Worm (Caenorhabditis elegans) whole organism, mixed stage, embryonic: ENCODE measurements around the gene pqn-41.

Source experiments
- M03D4.4 ChIP-seq: sonication (generic microtip); optimal IDR thresholded peaks from 2 replicates; lab custom pipeline; 2017; ENCODE audit warnings: mild to moderate bottlenecking, missing genetic modification characterization, missing compliant biosample characterization
- bed-3 ChIP-seq: fragments of 200-800 bp; sonication (Bioruptor generic); optimal IDR thresholded peaks from 3 replicates; lab custom pipeline; 2018; ENCODE audit warnings: mild to moderate bottlenecking, missing genetic modification characterization, moderate library complexity, missing compliant biosample characterization
- blmp-1 ChIP-seq: fragments of 150-350 bp; optimal IDR thresholded peaks from 2 replicates; lab custom pipeline; 2014; ENCODE audit warnings: missing biosample characterization, missing genetic modification characterization
- ceh-39 ChIP-seq: fragments of 150-350 bp; optimal IDR thresholded peaks from 2 replicates; lab custom pipeline; 2014; ENCODE audit warnings: missing biosample characterization, missing genetic modification characterization
- ceh-43 ChIP-seq: fragments of 200-800 bp; sonication (Bioruptor generic); optimal IDR thresholded peaks from 2 replicates; lab custom pipeline; 2018; ENCODE audit warnings: mild to moderate bottlenecking, missing genetic modification characterization, moderate library complexity, missing compliant biosample characterization
- ceh-83 ChIP-seq: fragments of 200-800 bp; sonication (Bioruptor generic); optimal IDR thresholded peaks from 2 replicates; lab custom pipeline; 2018; ENCODE audit warnings: mild to moderate bottlenecking, missing genetic modification characterization, missing compliant biosample characterization
- ces-1 ChIP-seq: fragments of 150-350 bp; optimal IDR thresholded peaks from 2 replicates; lab custom pipeline; 2014; ENCODE audit warnings: missing biosample characterization, missing genetic modification reagents, missing genetic modification characterization
- cnd-1 ChIP-seq: fragments of 200-800 bp; sonication (Bioruptor generic); optimal IDR thresholded peaks from 2 replicates; lab custom pipeline; 2018; ENCODE audit warnings: mild to moderate bottlenecking, missing genetic modification characterization, missing compliant biosample characterization
- drap-1 ChIP-seq: fragments of 200-800 bp; sonication (Bioruptor generic); optimal IDR thresholded peaks from 3 replicates; lab custom pipeline; 2018; ENCODE audit warnings: mild to moderate bottlenecking, missing genetic modification characterization, missing compliant biosample characterization
- elt-1 ChIP-seq: sonication (generic microtip); optimal IDR thresholded peaks from 2 replicates; lab custom pipeline; 2017; ENCODE audit warnings: missing genetic modification characterization, mild to moderate bottlenecking, missing compliant biosample characterization, antibody characterized with exemption, moderate library complexity, borderline replicate concordance; ENCODE audit not compliant: insufficient read depth
- elt-3 ChIP-seq: fragments of 150-350 bp; optimal IDR thresholded peaks from 2 replicates; lab custom pipeline; 2014; ENCODE audit warnings: missing biosample characterization, missing genetic modification characterization
- flh-1 ChIP-seq: fragments of 200-800 bp; sonication (Bioruptor generic); optimal IDR thresholded peaks from 2 replicates; lab custom pipeline; 2018; ENCODE audit warnings: mild to moderate bottlenecking, missing genetic modification characterization, moderate library complexity, missing compliant biosample characterization
- ham-2 ChIP-seq: fragments of 200-800 bp; sonication (Bioruptor generic); optimal IDR thresholded peaks from 2 replicates; lab custom pipeline; 2018; ENCODE audit warnings: mild to moderate bottlenecking, missing genetic modification characterization, missing compliant biosample characterization
- hlh-1 ChIP-seq: fragments of 150-350 bp; optimal IDR thresholded peaks from 2 replicates; lab custom pipeline; 2014; ENCODE audit warnings: missing biosample characterization, missing genetic modification reagents, missing genetic modification characterization
- lin-13 ChIP-seq: fragments of 150-350 bp; optimal IDR thresholded peaks from 2 replicates; lab custom pipeline; 2014; ENCODE audit warnings: missing biosample characterization, missing genetic modification characterization
- lin-32 ChIP-seq: fragments of 200-800 bp; sonication (Bioruptor generic); optimal IDR thresholded peaks from 2 replicates; lab custom pipeline; 2018; ENCODE audit warnings: mild to moderate bottlenecking, missing genetic modification characterization, missing compliant biosample characterization
- lsy-2 ChIP-seq: fragments of 150-350 bp; optimal IDR thresholded peaks from 2 replicates; lab custom pipeline; 2014; ENCODE audit warnings: missing biosample characterization, missing genetic modification characterization
- mab-5 ChIP-seq: fragments of 150-350 bp; optimal IDR thresholded peaks from 2 replicates; lab custom pipeline; 2014; ENCODE audit warnings: missing biosample characterization, missing genetic modification characterization
- mep-1 ChIP-seq: fragments of 150-350 bp; optimal IDR thresholded peaks from 2 replicates; lab custom pipeline; 2017; ENCODE audit warnings: missing biosample characterization, missing genetic modification reagents, missing genetic modification characterization, inconsistent platforms
- nhr-12 ChIP-seq: fragments of 150-350 bp; optimal IDR thresholded peaks from 2 replicates; lab custom pipeline; 2014; ENCODE audit warnings: missing biosample characterization, missing genetic modification characterization
- nhr-2 ChIP-seq: fragments of 150-350 bp; optimal IDR thresholded peaks from 2 replicates; lab custom pipeline; 2014; ENCODE audit warnings: missing biosample characterization, missing genetic modification characterization
- nhr-237 ChIP-seq: fragments of 150-350 bp; optimal IDR thresholded peaks from 2 replicates; lab custom pipeline; 2014; ENCODE audit warnings: missing biosample characterization, missing genetic modification characterization
- nhr-28 ChIP-seq: fragments of 150-350 bp; optimal IDR thresholded peaks from 2 replicates; lab custom pipeline; 2014; ENCODE audit warnings: missing biosample characterization, missing genetic modification characterization
- nhr-76 ChIP-seq: sonication (generic microtip); optimal IDR thresholded peaks from 2 replicates; lab custom pipeline; 2017; ENCODE audit warnings: missing biosample characterization, missing genetic modification characterization
- pha-4 ChIP-seq: fragments of 150-350 bp; optimal IDR thresholded peaks from 2 replicates; lab custom pipeline; 2018; ENCODE audit warnings: missing biosample characterization, missing genetic modification reagents, missing genetic modification characterization
- sem-2 ChIP-seq: fragments of 200-800 bp; sonication (Bioruptor generic); optimal IDR thresholded peaks from 2 replicates; lab custom pipeline; 2018; ENCODE audit warnings: mild to moderate bottlenecking, missing genetic modification characterization, missing compliant biosample characterization
- sptf-1 ChIP-seq: sonication (generic microtip); optimal IDR thresholded peaks from 2 replicates; lab custom pipeline; 2017; ENCODE audit warnings: mild to moderate bottlenecking, missing genetic modification characterization, moderate library complexity, missing compliant biosample characterization
- unc-120 ChIP-seq: sonication (generic microtip); optimal IDR thresholded peaks from 2 replicates; lab custom pipeline; 2017; ENCODE audit warnings: missing genetic modification characterization, missing compliant biosample characterization; ENCODE audit not compliant: poor library complexity, severe bottlenecking
- unc-39 ChIP-seq: fragments of 150-350 bp; optimal IDR thresholded peaks from 2 replicates; lab custom pipeline; 2014; ENCODE audit warnings: missing biosample characterization, missing genetic modification characterization
- unc-62 ChIP-seq: fragments of 150-350 bp; optimal IDR thresholded peaks from 2 replicates; lab custom pipeline; 2014; ENCODE audit warnings: missing biosample characterization, missing genetic modification reagents, missing genetic modification characterization
- zip-8 ChIP-seq: fragments of 150-350 bp; optimal IDR thresholded peaks from 2 replicates; lab custom pipeline; 2014; ENCODE audit warnings: missing biosample characterization, missing genetic modification characterization
- ztf-11 ChIP-seq: fragments of 150-350 bp; optimal IDR thresholded peaks from 2 replicates; lab custom pipeline; 2014; ENCODE audit warnings: missing biosample characterization, missing genetic modification characterization

pqn-41 gene

ce11 chrIII:1937879-1938438 lies 32.2 kb downstream of the pqn-41 start:
- TF ChIP-seq cnd-1 (no peak), zip-8 (tag; lab: Kevin White, UChicago) (no peak), lsy-2 (tag; lab: Kevin White, UChicago) (peak; percentile 69), lin-13 (tag; lab: Kevin White, UChicago) (peak; percentile 35), sptf-1 (tag; lab: Kevin White, UChicago) (no peak)

- TF ChIP-seq unc-62 (GFP tag; lab: Kevin White, UChicago) (no peak), nhr-237 (tag; lab: Kevin White, UChicago) (no peak), lsy-2 (tag; lab: Kevin White, UChicago) (peak; percentile 66), ceh-83 (no peak)
Observed at ce11 chrIII:1938712-1939624, 33.2 kb downstream of the pqn-41 start.

ce11 chrIII:1939625-1939988 lies 33.8 kb downstream of the pqn-41 start:
- TF ChIP-seq sptf-1 (tag; lab: Kevin White, UChicago): no peak
- TF ChIP-seq mab-5 (tag; lab: Kevin White, UChicago): no peak
- TF ChIP-seq elt-1 (tag; lab: Kevin White, UChicago): no peak
- peak; percentile 53 for TF ChIP-seq lsy-2 (tag; lab: Kevin White, UChicago)
- TF ChIP-seq, all 35 proteins: peak for 1

ce11 chrIII:1943488-1943887 lies 37.7 kb downstream of the pqn-41 start, which contains the start of gene F53A3.1:
TSS of gene F53A3.1 (minus strand) at chrIII:1943637.
- no peak for TF ChIP-seq blmp-1 (tag; lab: Kevin White, UChicago)
- TF ChIP-seq nhr-28 (tag; lab: Kevin White, UChicago): no peak
- TF ChIP-seq unc-120 (tag; lab: Kevin White, UChicago): peak; percentile 53
- no peak for TF ChIP-seq cnd-1
- TF ChIP-seq unc-62 (GFP tag; lab: Kevin White, UChicago): no peak
- no peak for TF ChIP-seq ceh-43 (GFP tag; lab: Kevin White, UChicago)
- peak; percentile 65 for TF ChIP-seq hlh-1
- no peak for TF ChIP-seq ham-2 (GFP tag; lab: Kevin White, UChicago)
- no peak for TF ChIP-seq flh-1 (GFP tag; lab: Kevin White, UChicago)
- TF ChIP-seq ces-1 (GFP tag; lab: Kevin White, UChicago): no peak
- TF ChIP-seq, all 35 proteins: peak for 2

ce11 chrIII:1947851-1948250 lies 42.1 kb downstream of the pqn-41 start:
- TF ChIP-seq nhr-237 (tag; lab: Kevin White, UChicago): no peak
- no peak for TF ChIP-seq hlh-1

- TF ChIP-seq drap-1 (GFP tag; lab: Kevin White, UChicago) (no peak), sem-2 (no peak), hlh-1 (no peak), sptf-1 (tag; lab: Kevin White, UChicago) (no peak), ceh-83 (no peak), nhr-12 (tag; lab: Kevin White, UChicago) (no peak), ham-2 (GFP tag; lab: Kevin White, UChicago) (no peak), ceh-43 (GFP tag; lab: Kevin White, UChicago) (no peak), unc-120 (tag; lab: Kevin White, UChicago) (no peak)
- TF ChIP-seq, all 35 proteins: peak for 0
Observed at ce11 chrIII:1949362-1949761, 43.6 kb downstream of the pqn-41 start.

- TF ChIP-seq M03D4.4 (peak; percentile 33), ham-2 (GFP tag; lab: Kevin White, UChicago) (no peak), cnd-1 (peak; percentile 23), nhr-76 (tag; lab: Kevin White, UChicago) (no peak), elt-1 (tag; lab: Kevin White, UChicago) (no peak), nhr-12 (tag; lab: Kevin White, UChicago) (no peak), nhr-237 (tag; lab: Kevin White, UChicago) (peak; percentile 90), ceh-83 (peak; percentile 52), nhr-2 (tag; lab: Kevin White, UChicago) (peak; percentile 23), hlh-1 (peak; percentile 77), bed-3 (GFP tag; lab: Kevin White, UChicago) (no peak), elt-3 (tag; lab: Kevin White, UChicago) (peak; percentile 19), drap-1 (GFP tag; lab: Kevin White, UChicago) (peak; percentile 16), sptf-1 (tag; lab: Kevin White, UChicago) (peak; percentile 75), sem-2 (no peak), mab-5 (tag; lab: Kevin White, UChicago) (peak; percentile 49), unc-39 (no peak), lsy-2 (tag; lab: Kevin White, UChicago) (peak; percentile 90), unc-62 (GFP tag; lab: Kevin White, UChicago) (peak; percentile 53), unc-120 (tag; lab: Kevin White, UChicago) (no peak), ztf-11 (no peak), lin-32 (GFP tag; lab: Kevin White, UChicago) (no peak), ces-1 (GFP tag; lab: Kevin White, UChicago) (peak; percentile 85), ceh-39 (tag; lab: Kevin White, UChicago) (peak; percentile 81), mep-1 (tag; lab: Kevin White, UChicago) (peak; percentile 98), pha-4 (tag; lab: Kevin White, UChicago) (peak; percentile 94)
Observed at ce11 chrIII:1950236-1950635, 44.5 kb downstream of the pqn-41 start, which contains the start of the genes polh-1 and rps-22. TSS of gene polh-1 (minus strand) at chrIII:1950269. TSS of gene rps-22 (plus strand) at chrIII:1950535.
